Fruit fly (Drosophila melanogaster) whole organism, prepupa: ENCODE data around the gene Pten.

Source experiments
- Blimp-1 ChIP-seq: fragments of 200-800 bp; sonication (Bioruptor generic); optimal IDR thresholded peaks from 3 replicates; lab custom pipeline; 2017; ENCODE audit warnings: missing biosample characterization, missing genetic modification characterization, mild to moderate bottlenecking, moderate library complexity, missing genetic modification reagents
- CG10631 ChIP-seq: fragments of 200-800 bp; sonication (Bioruptor generic); optimal IDR thresholded peaks from 2 replicates; lab custom pipeline; 2016; ENCODE audit warnings: missing biosample characterization, missing genetic modification characterization
- CG11294 ChIP-seq: fragments of 200-800 bp; sonication (Bioruptor generic); IDR thresholded peaks from 2 replicates; pipeline ENCODE4 v1.3.6; 2022; ENCODE audit warnings: missing biosample characterization, missing genetic modification characterization
- CG11762 ChIP-seq: fragments of 200-800 bp; sonication (Bioruptor generic); optimal IDR thresholded peaks from 3 replicates; lab custom pipeline; 2016; ENCODE audit warnings: missing biosample characterization, missing genetic modification characterization; ENCODE audit not compliant: insufficient read depth
- CG11902 ChIP-seq: fragments of 200-800 bp; sonication (Bioruptor generic); optimal IDR thresholded peaks from 3 replicates; lab custom pipeline; 2016; ENCODE audit warnings: missing biosample characterization, missing genetic modification characterization
- CG15336 ChIP-seq: fragments of 200-800 bp; sonication (Bioruptor generic); IDR thresholded peaks from 2 replicates; pipeline ENCODE4 v1.3.6; 2022; ENCODE audit warnings: missing biosample characterization, missing genetic modification characterization
- CG1621 ChIP-seq: fragments of 200-800 bp; sonication (Bioruptor generic); optimal IDR thresholded peaks from 3 replicates; lab custom pipeline; 2018; ENCODE audit warnings: missing biosample characterization, mild to moderate bottlenecking, missing genetic modification characterization
- CG16779 ChIP-seq: fragments of 200-800 bp; sonication (Bioruptor generic); optimal IDR thresholded peaks from 3 replicates; lab custom pipeline; 2017; ENCODE audit warnings: missing biosample characterization, mild to moderate bottlenecking, missing genetic modification characterization
- CG3032 ChIP-seq: fragments of 200-800 bp; optimal IDR thresholded peaks from 2 replicates; lab custom pipeline; 2019; ENCODE audit warnings: missing biosample characterization, mild to moderate bottlenecking, missing genetic modification characterization, moderate library complexity
- CG31627 ChIP-seq: fragments of 200-800 bp; sonication (Bioruptor generic); optimal IDR thresholded peaks from 3 replicates; lab custom pipeline; 2016; ENCODE audit warnings: missing biosample characterization, missing genetic modification characterization
- CG32006 ChIP-seq: fragments of 200-800 bp; sonication (Bioruptor generic); optimal IDR thresholded peaks from 3 replicates; lab custom pipeline; 2017; ENCODE audit warnings: missing biosample characterization, mild to moderate bottlenecking, missing genetic modification characterization
- CG34406 ChIP-seq: fragments of 200-800 bp; sonication (Bioruptor generic); optimal IDR thresholded peaks from 3 replicates; lab custom pipeline; 2016; ENCODE audit warnings: missing biosample characterization, missing genetic modification characterization
- CG3919 ChIP-seq: fragments of 200-800 bp; sonication (Bioruptor generic); optimal IDR thresholded peaks from 3 replicates; lab custom pipeline; 2016; ENCODE audit warnings: missing biosample characterization, missing genetic modification characterization
- CG4318 ChIP-seq: fragments of 200-800 bp; sonication (Bioruptor generic); optimal IDR thresholded peaks from 3 replicates; lab custom pipeline; 2017; ENCODE audit warnings: missing biosample characterization, mild to moderate bottlenecking, missing genetic modification characterization
- CG6163 ChIP-seq: fragments of 200-800 bp; sonication (Bioruptor generic); IDR thresholded peaks from 3 replicates; pipeline ENCODE4 v1.3.6; 2022; ENCODE audit warnings: missing biosample characterization, missing genetic modification characterization
- CG6792 ChIP-seq: fragments of 200-800 bp; sonication (Bioruptor generic); optimal IDR thresholded peaks from 3 replicates; lab custom pipeline; 2016; ENCODE audit warnings: missing biosample characterization, missing genetic modification characterization
- CG6808 ChIP-seq: fragments of 200-800 bp; sonication (Bioruptor generic); optimal IDR thresholded peaks from 3 replicates; lab custom pipeline; 2017; ENCODE audit warnings: missing biosample characterization, missing genetic modification characterization, mild to moderate bottlenecking, moderate library complexity, missing genetic modification reagents
- CG6854 ChIP-seq: fragments of 200-800 bp; sonication (Bioruptor generic); optimal IDR thresholded peaks from 2 replicates; lab custom pipeline; 2017; ENCODE audit warnings: missing biosample characterization, mild to moderate bottlenecking, missing genetic modification characterization
- CG7368 ChIP-seq: fragments of 200-800 bp; sonication (Bioruptor generic); optimal IDR thresholded peaks from 3 replicates; lab custom pipeline; 2016; ENCODE audit warnings: missing biosample characterization, missing genetic modification characterization
- CG8119 ChIP-seq: fragments of 200-800 bp; sonication (Bioruptor generic); IDR thresholded peaks from 3 replicates; pipeline ENCODE4 v1.3.6; 2022; ENCODE audit warnings: missing biosample characterization, missing genetic modification characterization
- CG8319 ChIP-seq: fragments of 200-800 bp; sonication (Bioruptor generic); optimal IDR thresholded peaks from 3 replicates; lab custom pipeline; 2016; ENCODE audit warnings: missing biosample characterization, missing genetic modification characterization
- CG8632 ChIP-seq: fragments of 200-800 bp; sonication (Bioruptor generic); optimal IDR thresholded peaks from 3 replicates; lab custom pipeline; 2016; ENCODE audit warnings: missing biosample characterization, missing genetic modification characterization
- CG9139 ChIP-seq: fragments of 200-800 bp; sonication (Bioruptor generic); optimal IDR thresholded peaks from 3 replicates; lab custom pipeline; 2017; ENCODE audit warnings: missing biosample characterization, mild to moderate bottlenecking, missing genetic modification characterization
- Eip75B ChIP-seq: fragments of 200-800 bp; sonication (Bioruptor generic); optimal IDR thresholded peaks from 3 replicates; lab custom pipeline; 2016; ENCODE audit warnings: missing biosample characterization, missing genetic modification characterization
- Eip78C ChIP-seq: fragments of 200-800 bp; sonication (Bioruptor generic); peaks from one replicate; lab custom pipeline; 2016; ENCODE audit warnings: missing biosample characterization, missing genetic modification characterization
- Eip93F ChIP-seq: fragments of 200-800 bp; sonication (Bioruptor generic); optimal IDR thresholded peaks from 2 replicates; lab custom pipeline; 2016; ENCODE audit warnings: missing biosample characterization, mild to moderate bottlenecking, missing genetic modification characterization
- Ets96B ChIP-seq: fragments of 200-800 bp; optimal IDR thresholded peaks from 2 replicates; lab custom pipeline; 2019; ENCODE audit warnings: missing biosample characterization, mild to moderate bottlenecking, missing genetic modification characterization, moderate library complexity
- Gug ChIP-seq: fragments of 200-800 bp; sonication (Bioruptor generic); IDR thresholded peaks from 2 replicates; pipeline ENCODE4 v1.3.6; 2022; ENCODE audit warnings: missing biosample characterization, missing genetic modification characterization
- Hr38 ChIP-seq: sonication (Bioruptor generic); optimal IDR thresholded peaks from 2 replicates; lab custom pipeline; 2016; ENCODE audit warnings: missing biosample characterization, missing genetic modification characterization
- Hr39 ChIP-seq: fragments of 200-800 bp; sonication (Bioruptor generic); optimal IDR thresholded peaks from 2 replicates; lab custom pipeline; 2016; ENCODE audit warnings: missing biosample characterization, missing genetic modification characterization
- Hr4 ChIP-seq: fragments of 200-800 bp; sonication (Bioruptor generic); optimal IDR thresholded peaks from 3 replicates; lab custom pipeline; 2016; ENCODE audit warnings: missing biosample characterization, missing genetic modification characterization
- Lpt ChIP-seq: fragments of 200-800 bp; sonication (Bioruptor generic); optimal IDR thresholded peaks from 3 replicates; lab custom pipeline; 2016; ENCODE audit warnings: missing biosample characterization, missing genetic modification characterization
- Met ChIP-seq: fragments of 200-800 bp; sonication (Bioruptor generic); optimal IDR thresholded peaks from 3 replicates; lab custom pipeline; 2016; ENCODE audit warnings: missing biosample characterization, missing genetic modification characterization
- OdsH ChIP-seq: fragments of 200-800 bp; sonication (Bioruptor generic); optimal IDR thresholded peaks from 3 replicates; lab custom pipeline; 2016; ENCODE audit warnings: missing biosample characterization, missing genetic modification characterization
- Smox ChIP-seq: fragments of 200-800 bp; sonication (Bioruptor generic); optimal IDR thresholded peaks from 3 replicates; lab custom pipeline; 2016; ENCODE audit warnings: missing biosample characterization, missing genetic modification characterization
- Sox102F ChIP-seq: fragments of 200-800 bp; sonication (Bioruptor generic); optimal IDR thresholded peaks from 2 replicates; lab custom pipeline; 2016; ENCODE audit warnings: missing biosample characterization, mild to moderate bottlenecking, missing genetic modification characterization
- Sox14 ChIP-seq: fragments of 200-800 bp; sonication (Bioruptor generic); optimal IDR thresholded peaks from 3 replicates; lab custom pipeline; 2016; ENCODE audit warnings: missing biosample characterization, missing genetic modification characterization
- Sox15 ChIP-seq: fragments of 200-800 bp; sonication (Bioruptor generic); optimal IDR thresholded peaks from 3 replicates; lab custom pipeline; 2016; ENCODE audit warnings: missing biosample characterization, missing genetic modification characterization
- achi ChIP-seq: fragments of 200-800 bp; sonication (Bioruptor generic); optimal IDR thresholded peaks from 3 replicates; lab custom pipeline; 2016; ENCODE audit warnings: missing biosample characterization, missing genetic modification characterization
- cyc ChIP-seq: fragments of 200-800 bp; sonication (Bioruptor generic); optimal IDR thresholded peaks from 3 replicates; lab custom pipeline; 2016; ENCODE audit warnings: missing biosample characterization, missing genetic modification characterization
- dac ChIP-seq: fragments of 200-800 bp; sonication (Bioruptor generic); optimal IDR thresholded peaks from 2 replicates; lab custom pipeline; 2017; ENCODE audit warnings: missing biosample characterization, mild to moderate bottlenecking, missing genetic modification characterization
- dsx ChIP-seq: fragments of 200-800 bp; optimal IDR thresholded peaks from 3 replicates; lab custom pipeline; 2019; ENCODE audit warnings: missing biosample characterization, mild to moderate bottlenecking, missing genetic modification characterization, moderate library complexity; ENCODE audit not compliant: poor library complexity, severe bottlenecking
- fd59A ChIP-seq: fragments of 200-800 bp; sonication (Bioruptor generic); optimal IDR thresholded peaks from 2 replicates; lab custom pipeline; 2017; ENCODE audit warnings: missing biosample characterization, mild to moderate bottlenecking, missing genetic modification characterization, missing genetic modification reagents
- fd85E ChIP-seq: fragments of 200-800 bp; sonication (Bioruptor generic); optimal IDR thresholded peaks from 3 replicates; lab custom pipeline; 2016; ENCODE audit warnings: missing biosample characterization, missing genetic modification characterization
- lz ChIP-seq: fragments of 200-800 bp; sonication (Bioruptor generic); optimal IDR thresholded peaks from 3 replicates; lab custom pipeline; 2016; ENCODE audit warnings: missing biosample characterization, missing genetic modification characterization
- pdm3 ChIP-seq: fragments of 200-800 bp; sonication (Bioruptor generic); optimal IDR thresholded peaks from 3 replicates; lab custom pipeline; 2016; ENCODE audit warnings: missing biosample characterization, missing genetic modification characterization
- salr ChIP-seq, 2 experiments: fragments of 200-800 bp; sonication (Bioruptor generic); optimal IDR thresholded peaks; 3 replicates each; lab custom pipeline; 2016 to 2018; ENCODE audit warnings: missing biosample characterization in 2 of 2, missing genetic modification characterization in 2 of 2, mild to moderate bottlenecking in 1 of 2
- spab ChIP-seq: fragments of 200-800 bp; sonication (Bioruptor generic); optimal IDR thresholded peaks from 2 replicates; lab custom pipeline; 2017; ENCODE audit warnings: missing biosample characterization, mild to moderate bottlenecking, missing genetic modification characterization, missing genetic modification reagents
- ss ChIP-seq, 2 experiments: fragments of 200-800 bp; sonication (Bioruptor generic); optimal IDR thresholded peaks; 2 replicates in 1 of 2; 3 replicates in 1 of 2; lab custom pipeline; 2017 to 2018; ENCODE audit warnings: mild to moderate bottlenecking in 2 of 2, missing biosample characterization in 2 of 2, missing genetic modification characterization in 2 of 2, moderate library complexity in 1 of 2
- topi ChIP-seq: fragments of 200-800 bp; sonication (Bioruptor generic); optimal IDR thresholded peaks from 3 replicates; lab custom pipeline; 2016; ENCODE audit warnings: missing biosample characterization, missing genetic modification characterization
- vri ChIP-seq: fragments of 200-800 bp; sonication (Bioruptor generic); optimal IDR thresholded peaks from 3 replicates; lab custom pipeline; 2016; ENCODE audit warnings: missing biosample characterization, mild to moderate bottlenecking, missing genetic modification characterization

Gene Pten

DNA sequence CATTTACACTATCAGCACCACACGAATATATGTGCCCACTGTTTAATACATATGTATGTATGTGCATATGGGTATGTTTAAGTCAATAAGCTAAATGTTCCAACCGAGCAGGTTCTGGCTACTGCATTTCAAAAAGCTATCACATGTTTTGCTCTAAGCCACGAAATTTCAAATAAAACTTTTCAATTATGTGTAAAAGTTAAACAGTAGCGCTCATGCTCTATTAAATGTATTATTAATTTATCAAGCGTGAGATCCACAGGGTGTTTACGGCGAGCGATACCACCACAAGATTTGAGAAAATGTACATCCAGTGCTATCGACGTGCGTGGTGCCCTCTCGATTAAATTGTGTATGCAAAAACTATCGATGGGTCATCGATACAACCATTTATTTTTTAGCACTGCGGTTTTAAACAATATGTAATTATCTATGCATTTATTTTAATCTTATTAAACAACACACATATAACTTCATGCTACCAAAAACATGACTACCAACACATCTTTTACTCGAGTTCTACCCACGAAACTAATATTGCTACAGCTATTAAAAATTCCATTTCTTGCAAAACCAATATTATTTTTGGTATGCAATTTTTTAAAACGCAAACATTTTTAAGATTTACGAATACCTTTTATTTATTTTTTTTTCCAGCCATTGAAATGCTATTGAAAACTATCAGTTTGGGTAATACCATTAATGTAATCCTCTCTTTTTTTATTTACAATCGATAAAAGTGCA is at the start of gene Pten:
Gene Pten, minus strand, starts transcription at position 300 of the 744 bp plus-strand sequence.
- TF ChIP-seq CG3032 (tag; lab: Kevin White, UChicago) (peak; percentile 61), CG8119 (GFP tag; lab: Robert Waterston, UW) (no peak), OdsH (GFP tag; lab: Kevin White, UChicago) (peak; percentile 62), Lpt (no peak), Hr4 (GFP tag; lab: Kevin White, UChicago) (peak; percentile 80), dac (GFP tag; lab: Kevin White, UChicago) (no peak), Sox102F (GFP tag; lab: Kevin White, UChicago) (no peak), CG3919 (GFP tag; lab: Kevin White, UChicago) (no peak), vri (GFP tag; lab: Kevin White, UChicago) (no peak), CG31627 (GFP tag; lab: Kevin White, UChicago) (peak; percentile 56), CG10631 (GFP tag; lab: Kevin White, UChicago) (no peak), cyc (peak; percentile 52), CG9139 (GFP tag; lab: Kevin White, UChicago) (no peak), dsx (GFP tag; lab: Kevin White, UChicago) (no peak), Hr39 (no peak), CG11294 (GFP tag; lab: Robert Waterston, UW) (no peak), Eip93F (GFP tag; lab: Kevin White, UChicago) (no peak), fd59A (GFP tag; lab: Kevin White, UChicago) (no peak), achi (GFP tag; lab: Kevin White, UChicago) (no peak), CG8632 (GFP tag; lab: Kevin White, UChicago) (peak; percentile 37), Eip78C (peak; percentile 89), Sox15 (peak; percentile 11), Gug (GFP tag; lab: Robert Waterston, UW) (no peak), CG6854 (peak; percentile 25), CG6792 (GFP tag; lab: Kevin White, UChicago) (peak; percentile 16), lz (GFP tag; lab: Kevin White, UChicago) (peak; percentile 69), spab (GFP tag; lab: Kevin White, UChicago) (no peak), CG11762 (GFP tag; lab: Kevin White, UChicago) (no peak), Sox14 (peak; percentile 55), CG16779 (tag; lab: Kevin White, UChicago) (no peak), CG32006 (GFP tag; lab: Kevin White, UChicago) (no peak), fd85E (GFP tag; lab: Kevin White, UChicago) (no peak), CG4318 (GFP tag; lab: Kevin White, UChicago) (no peak), Met (peak; percentile 71), Hr38 (GFP tag; lab: Kevin White, UChicago) (no peak), topi (GFP tag; lab: Kevin White, UChicago) (peak; percentile 68), pdm3 (GFP tag; lab: Kevin White, UChicago) (no peak), CG15336 (peak; percentile 72), ss (GFP tag; optimal IDR thresholded peaks at IDR 0.05; lab: Kevin White, UChicago) (peak in 1 of 2 experiments; percentile 3), Blimp-1 (GFP tag; lab: Kevin White, UChicago) (no peak), CG6163 (GFP tag; lab: Robert Waterston, UW) (no peak), Smox (no peak), CG34406 (GFP tag; lab: Kevin White, UChicago) (no peak), CG8319 (peak; percentile 48), CG11902 (GFP tag; lab: Kevin White, UChicago) (peak; percentile 33), Ets96B (tag; lab: Kevin White, UChicago) (peak; percentile 55), CG1621 (tag; lab: Kevin White, UChicago) (no peak), salr (GFP tag; optimal IDR thresholded peaks at IDR 0.05; lab: Kevin White, UChicago) (no peak), CG6808 (no peak), CG7368 (GFP tag; lab: Kevin White, UChicago) (no peak), Eip75B (GFP tag; lab: Kevin White, UChicago) (peak; percentile 66)
